Worm (Caenorhabditis elegans): ENCODE data around the gene ugt-30.

Gene ugt-30

ce11 chrV:15083659-15084058 lies 41.4 kb downstream of the ugt-30 start:
- no peak for TF ChIP-seq unc-62 (GFP tag; optimal IDR thresholded peaks at IDR 0.05)

- TF ChIP-seq unc-62 (GFP tag; optimal IDR thresholded peaks at IDR 0.05) = no peak
Observed at ce11 chrV:15082291-15082690, 42.8 kb downstream of the ugt-30 start, which contains the start of the genes C01G10.10 and C01G10.9. TSS of gene C01G10.10 (minus strand) at chrV:15082441. TSS of gene C01G10.9 (plus strand) at chrV:15082530.

- no peak for TF ChIP-seq unc-62 (GFP tag; optimal IDR thresholded peaks at IDR 0.05)
Observed at ce11 chrV:15078560-15078959, 46.5 kb downstream of the ugt-30 start.

- no peak for TF ChIP-seq unc-62 (GFP tag; optimal IDR thresholded peaks at IDR 0.05)
Observed at ce11 chrV:15074907-15075306, 50.2 kb downstream of the ugt-30 start.

ce11 chrV:15072738-15073137 lies 52.3 kb downstream of the ugt-30 start:
- no peak for TF ChIP-seq unc-62 (GFP tag; optimal IDR thresholded peaks at IDR 0.05)

Measured in whole organism, dauer.